In genomic region chrV:14990843-14991242, ce11 we compare ENCODE assay signal across 7 worm cellular contexts.
TF ChIP-seq lines count a peak whose summit lies in the region.

cdt-2 (minus strand) TSS chrV:14991126.
T01C3.2 (plus strand) TSS chrV:14991168.

TF ChIP-seq in whole organism, L1 larva, 84 proteins besides CTCF, POLR2A, EP300 and RAD21 (continues in another document):
- peak; percentile 24 for TF ChIP-seq lin-15B (tag; optimal IDR thresholded peaks at IDR 0.05; lab: Kevin White, UChicago)
- TF ChIP-seq rnt-1 (tag; optimal IDR thresholded peaks at IDR 0.05; lab: Kevin White, UChicago) = peak; percentile 40
- no peak for TF ChIP-seq efl-3 (GFP tag; optimal IDR thresholded peaks at IDR 0.05; lab: Kevin White, UChicago)
- TF ChIP-seq dpl-1 (GFP tag; optimal IDR thresholded peaks at IDR 0.05; lab: Kevin White, UChicago) = peak; percentile 76 to 89 (median 85)
- TF ChIP-seq mep-1 (tag; optimal IDR thresholded peaks at IDR 0.05; lab: Kevin White, UChicago) = no peak
- TF ChIP-seq nhr-47 (tag; optimal IDR thresholded peaks at IDR 0.05; lab: Kevin White, UChicago) = peak; percentile 48
- peak; percentile 16 for TF ChIP-seq nhr-90 (tag; optimal IDR thresholded peaks at IDR 0.05; lab: Kevin White, UChicago; ENCODE audit: poor library complexity)
- TF ChIP-seq lsy-2 (tag; optimal IDR thresholded peaks at IDR 0.05; lab: Kevin White, UChicago) = peak; percentile 53 to 74
- peak; percentile 82 to 92 for TF ChIP-seq lin-35 (GFP tag; optimal IDR thresholded peaks at IDR 0.05; lab: Kevin White, UChicago)
- peak; percentile 23 for TF ChIP-seq skn-1 (tag; optimal IDR thresholded peaks at IDR 0.05; lab: Kevin White, UChicago)
- TF ChIP-seq hlh-17 (GFP tag; optimal IDR thresholded peaks at IDR 0.05; lab: Kevin White, UChicago; ENCODE audit: borderline replicate concordance) = no peak
- peak in 1 of 6 experiments; percentile 7 for TF ChIP-seq elt-3 (tag; optimal IDR thresholded peaks at IDR 0.05; lab: Kevin White, UChicago)

TF ChIP-seq in whole organism, L2 larva, 48 proteins besides CTCF, POLR2A, EP300 and RAD21 (continues in another document):
- peak; percentile 82 for TF ChIP-seq gmeb-1 (tag; optimal IDR thresholded peaks at IDR 0.05; lab: Kevin White, UChicago)
- TF ChIP-seq C34F6.9 (tag; optimal IDR thresholded peaks at IDR 0.05; lab: Kevin White, UChicago) = no peak
- TF ChIP-seq nhr-23 (tag; optimal IDR thresholded peaks at IDR 0.05; lab: Kevin White, UChicago) = no peak
- no peak for TF ChIP-seq ZK546.5 (tag; optimal IDR thresholded peaks at IDR 0.05; lab: Kevin White, UChicago)
- TF ChIP-seq dmd-4 (tag; optimal IDR thresholded peaks at IDR 0.05; lab: Kevin White, UChicago) = no peak
- no peak for TF ChIP-seq alr-1 (tag; optimal IDR thresholded peaks at IDR 0.05; lab: Kevin White, UChicago)
- TF ChIP-seq nhr-11 (tag; optimal IDR thresholded peaks at IDR 0.05; lab: Kevin White, UChicago) = no peak
- no peak for TF ChIP-seq egl-27 (tag; optimal IDR thresholded peaks at IDR 0.05; lab: Kevin White, UChicago)
- TF ChIP-seq unc-39 (tag; optimal IDR thresholded peaks at IDR 0.05; lab: Kevin White, UChicago) = no peak
- no peak for TF ChIP-seq Y55F3AM.14 (GFP tag; optimal IDR thresholded peaks at IDR 0.05; lab: Kevin White, UChicago)
- TF ChIP-seq mbf-1 (tag; optimal IDR thresholded peaks at IDR 0.05; lab: Kevin White, UChicago) = no peak
- no peak for TF ChIP-seq peb-1 (tag; optimal IDR thresholded peaks at IDR 0.05; lab: Kevin White, UChicago)
- TF ChIP-seq nhr-237 (tag; optimal IDR thresholded peaks at IDR 0.05; lab: Kevin White, UChicago) = no peak
- TF ChIP-seq snpc-4 (tag; optimal IDR thresholded peaks at IDR 0.05; lab: Kevin White, UChicago) = no peak

TF ChIP-seq in whole organism, L3 larva, 47 proteins besides CTCF, POLR2A, EP300 and RAD21:
- TF ChIP-seq nhr-23 (tag; optimal IDR thresholded peaks at IDR 0.05; lab: Kevin White, UChicago) (peak; percentile 10), hmg-11 (tag; optimal IDR thresholded peaks at IDR 0.05; lab: Kevin White, UChicago) (no peak), lin-15B (tag; optimal IDR thresholded peaks at IDR 0.05; lab: Kevin White, UChicago) (peak; percentile 62), pha-4 (tag; optimal IDR thresholded peaks at IDR 0.05; lab: Kevin White, UChicago) (peak; percentile 71), R02D3.7 (tag; optimal IDR thresholded peaks at IDR 0.05; lab: Kevin White, UChicago) (peak; percentile 91)

TF ChIP-seq in whole organism, L4 larva, 104 proteins besides CTCF, POLR2A, EP300 and RAD21:
- TF ChIP-seq daf-16 (GFP tag; optimal IDR thresholded peaks at IDR 0.05; lab: Kevin White, UChicago) (no peak), daf-16 (tag; optimal IDR thresholded peaks at IDR 0.05; lab: Kevin White, UChicago) (peak; percentile 32), spr-3 (GFP tag; optimal IDR thresholded peaks at IDR 0.05; lab: Kevin White, UChicago) (no peak), R02D3.7 (tag; optimal IDR thresholded peaks at IDR 0.05; lab: Kevin White, UChicago) (peak; percentile 70), lsy-2 (tag; optimal IDR thresholded peaks at IDR 0.05; lab: Kevin White, UChicago) (peak in 1 of 2 experiments; percentile 58), dpl-1 (GFP tag; optimal IDR thresholded peaks at IDR 0.05; lab: Kevin White, UChicago) (peak; percentile 83), mes-2 (tag; optimal IDR thresholded peaks at IDR 0.05; lab: Kevin White, UChicago; ENCODE audit: poor library complexity, severe bottlenecking) (peak; percentile 51), dve-1 (tag; optimal IDR thresholded peaks at IDR 0.05; lab: Kevin White, UChicago; ENCODE audit: insufficient read depth) (peak; percentile 31), ces-1 (GFP tag; optimal IDR thresholded peaks at IDR 0.05; lab: Kevin White, UChicago) (no peak), F44E2.7 (GFP tag; IDR thresholded peaks at IDR 0.05; lab: Robert Waterston, UW) (no peak), lin-38 (GFP tag; IDR thresholded peaks at IDR 0.05; lab: Robert Waterston, UW) (peak; percentile 48), Y48G9A.11 (GFP tag; IDR thresholded peaks at IDR 0.05; lab: Robert Waterston, UW) (peak; percentile 93), T20F7.1 (GFP tag; optimal IDR thresholded peaks at IDR 0.05; lab: Kevin White, UChicago) (peak; percentile 95)

TF ChIP-seq in whole organism, late embryonic, 69 proteins besides CTCF, POLR2A, EP300 and RAD21:
- TF ChIP-seq pha-2 (tag; optimal IDR thresholded peaks at IDR 0.05; lab: Kevin White, UChicago) (no peak), nfya-1 (tag; optimal IDR thresholded peaks at IDR 0.05; lab: Kevin White, UChicago) (peak; percentile 19)

TF ChIP-seq in whole organism, mixed stage, embryonic, 35 proteins besides CTCF, POLR2A, EP300 and RAD21:
- TF ChIP-seq hlh-1 (tag; optimal IDR thresholded peaks at IDR 0.05; lab: Kevin White, UChicago) (no peak), lsy-2 (tag; optimal IDR thresholded peaks at IDR 0.05; lab: Kevin White, UChicago) (peak; percentile 11), mep-1 (tag; optimal IDR thresholded peaks at IDR 0.05; lab: Kevin White, UChicago) (peak; percentile 28)

TF ChIP-seq in whole organism, young adult, 124 proteins besides CTCF, POLR2A, EP300 and RAD21:
- TF ChIP-seq hmg-1.2 (GFP tag; IDR thresholded peaks at IDR 0.05; lab: Robert Waterston, UW) (no peak), attf-3 (GFP tag; conservative IDR thresholded peaks at IDR 0.05; lab: Robert Waterston, UW) (peak; percentile 91), efl-1 (GFP tag; optimal IDR thresholded peaks at IDR 0.05; lab: Kevin White, UChicago) (peak; percentile 32)
